Worm (Caenorhabditis elegans): Measurements from ENCODE around the gene C35D10.12.
A peak's percentile ranks its signal among the peaks of the same experiment; 100 is the strongest.

DNA sequence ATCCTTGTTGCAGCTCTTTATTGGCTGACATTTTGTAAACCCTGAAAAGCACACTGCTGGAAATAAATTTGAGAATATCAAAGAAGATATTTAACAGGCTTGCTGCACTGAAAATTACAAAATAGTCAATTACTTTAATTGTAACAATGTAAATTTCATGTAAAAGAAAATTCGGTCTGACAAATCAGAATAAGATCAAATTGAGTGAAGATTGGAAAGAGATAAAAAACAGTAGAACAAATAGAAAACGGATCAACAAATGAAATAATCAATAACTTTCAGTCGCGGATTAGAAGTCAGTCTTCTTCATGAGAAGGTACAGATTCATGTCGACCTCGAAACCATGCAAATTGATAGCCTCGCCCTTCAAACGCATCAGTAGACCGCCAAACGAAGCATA lies 42.5 kb upstream of the C35D10.12 start, which contains the start of gene rars-1:
- TF ChIP-seq egl-27 (tag; optimal IDR thresholded peaks at IDR 0.05) (no peak), daf-8 (GFP tag; IDR thresholded peaks at IDR 0.05) (no peak), dmd-9 (GFP tag; IDR thresholded peaks at IDR 0.05) (no peak), nhr-11 (tag; optimal IDR thresholded peaks at IDR 0.05) (no peak), ces-1 (GFP tag; optimal IDR thresholded peaks at IDR 0.05) (no peak), unc-62 (GFP tag; optimal IDR thresholded peaks at IDR 0.05 in 1 of 2) (peak in 1 of 2 experiments; percentile 57), unc-62 (tag; optimal IDR thresholded peaks at IDR 0.05) (no peak), daf-12 (tag; optimal IDR thresholded peaks at IDR 0.05) (no peak), snpc-4 (tag; optimal IDR thresholded peaks at IDR 0.05) (no peak), mdl-1 (tag; optimal IDR thresholded peaks at IDR 0.05) (no peak), ama-1 (optimal IDR thresholded peaks at IDR 0.05) (no peak)
